Fruit fly (Drosophila melanogaster): ENCODE measurements around the gene CG13895.

The CG13895 gene

dm6 chr3L:716078-716477 is 8.1 kb upstream of the CG13895 start:
- TF ChIP-seq CG32532 (GFP tag; IDR thresholded peaks at IDR 0.05): no peak
- TF ChIP-seq Dp (GFP tag; optimal IDR thresholded peaks at IDR 0.05): no peak
- TF ChIP-seq Oli (tag; optimal IDR thresholded peaks at IDR 0.05): peak; percentile 5
- peak; percentile 43 for TF ChIP-seq CG14710 (tag; optimal IDR thresholded peaks at IDR 0.05)
- no peak for TF ChIP-seq CG2199 (GFP tag; IDR thresholded peaks at IDR 0.05)
- no peak for TF ChIP-seq CG6791 (GFP tag; IDR thresholded peaks at IDR 0.05; ENCODE audit: partially characterized antibody)
- TF ChIP-seq Blimp-1 (GFP tag; optimal IDR thresholded peaks at IDR 0.05): peak; percentile 23
- peak; percentile 17 for TF ChIP-seq CG15696 (tag; optimal IDR thresholded peaks at IDR 0.05)
- TF ChIP-seq CG7745 (tag; optimal IDR thresholded peaks at IDR 0.05): no peak
- TF ChIP-seq CG11398 (GFP tag; optimal IDR thresholded peaks at IDR 0.05): no peak
- TF ChIP-seq dmrt11E (tag; optimal IDR thresholded peaks at IDR 0.05): peak; percentile 51
- peak; percentile 31 for TF ChIP-seq phol (tag; optimal IDR thresholded peaks at IDR 0.05)
- peak; percentile 27 for TF ChIP-seq CG7556 (GFP tag; optimal IDR thresholded peaks at IDR 0.05)
- peak; percentile 42; the same call in 1 of the 2 replicates for TF ChIP-seq CG31441 (GFP tag; IDR thresholded peaks at IDR 0.05)
- TF ChIP-seq CG9727 (GFP tag; optimal IDR thresholded peaks at IDR 0.05): peak; percentile 49
- no peak for TF ChIP-seq Side (GFP tag; optimal IDR thresholded peaks at IDR 0.05)
- no peak for TF ChIP-seq bowl (GFP tag; IDR thresholded peaks at IDR 0.05)
- TF ChIP-seq sd (tag; optimal IDR thresholded peaks at IDR 0.05): no peak
- peak in 1 of 3 experiments; percentile 54 for TF ChIP-seq lola (GFP tag; optimal IDR thresholded peaks at IDR 0.05)
- TF ChIP-seq D (optimal IDR thresholded peaks at IDR 0.05): no peak
- TF ChIP-seq D (GFP tag; optimal IDR thresholded peaks at IDR 0.05): peak; percentile 11
- TF ChIP-seq CG10979 (tag; optimal IDR thresholded peaks at IDR 0.05): peak; percentile 65
- TF ChIP-seq gem (tag; optimal IDR thresholded peaks at IDR 0.05): peak; percentile 44
- TF ChIP-seq Med (GFP tag): no peak
- TF ChIP-seq CG2889 (GFP tag; IDR thresholded peaks at IDR 0.05): no peak
- TF ChIP-seq CG8089 (GFP tag; optimal IDR thresholded peaks at IDR 0.05): no peak
- TF ChIP-seq CG4854 (GFP tag; optimal IDR thresholded peaks at IDR 0.05): no peak
- no peak for TF ChIP-seq btn (GFP tag; optimal IDR thresholded peaks at IDR 0.05)
- peak; percentile 47 for TF ChIP-seq sqz (GFP tag; optimal IDR thresholded peaks at IDR 0.05)
- peak; percentile 53; the same call in 1 of the 2 replicates for TF ChIP-seq Xrp1 (GFP tag; IDR thresholded peaks at IDR 0.05)
- TF ChIP-seq D19A (tag; optimal IDR thresholded peaks at IDR 0.05): peak; percentile 5
- TF ChIP-seq CG11504 (tag; optimal IDR thresholded peaks at IDR 0.05): peak; percentile 21
- no peak for TF ChIP-seq nom (GFP tag; optimal IDR thresholded peaks at IDR 0.05)
- TF ChIP-seq CG2678 (tag; optimal IDR thresholded peaks at IDR 0.05): peak; percentile 34
- TF ChIP-seq trem (tag; optimal IDR thresholded peaks at IDR 0.05): peak; percentile 1
- no peak for TF ChIP-seq CG6689 (GFP tag; IDR thresholded peaks at IDR 0.05)
- TF ChIP-seq zf30C (GFP tag; optimal IDR thresholded peaks at IDR 0.05): peak; percentile 46
- no peak for TF ChIP-seq MBD-R2 (GFP tag; IDR thresholded peaks at IDR 0.05)
- no peak for TF ChIP-seq hth (optimal IDR thresholded peaks at IDR 0.05)
- TF ChIP-seq so (GFP tag; IDR thresholded peaks at IDR 0.05): no peak
- 0 out of 3 replicates have a peak, but pooled peaks have one; percentile 17 for TF ChIP-seq CG17361 (GFP tag; IDR thresholded peaks at IDR 0.05)
- TF ChIP-seq CG8944 (GFP tag; optimal IDR thresholded peaks at IDR 0.05): no peak
- peak; percentile 2 for TF ChIP-seq fd96Cb (tag; optimal IDR thresholded peaks at IDR 0.05)
- peak; percentile 40 for TF ChIP-seq CG10267 (tag; optimal IDR thresholded peaks at IDR 0.05)
- TF ChIP-seq CG17829 (tag; optimal IDR thresholded peaks at IDR 0.05): peak; percentile 31
- peak; percentile 67 for TF ChIP-seq sens (GFP tag)
- no peak for TF ChIP-seq ro (GFP tag; IDR thresholded peaks at IDR 0.05)
- TF ChIP-seq pros (GFP tag; optimal IDR thresholded peaks at IDR 0.05): peak; percentile 74
- TF ChIP-seq CG33557 (GFP tag; optimal IDR thresholded peaks at IDR 0.05): peak; percentile 15
- no peak for TF ChIP-seq Rx (GFP tag; IDR thresholded peaks at IDR 0.05)
- peak; percentile 14 for TF ChIP-seq dmrt99B (tag; optimal IDR thresholded peaks at IDR 0.05)

Measured in whole organism, embryonic.